Fruit fly (Drosophila melanogaster) whole organism, adult: ENCODE measurements around the gene CG13068.

Experiments used
- CG11617 ChIP-seq: fragments of 200-800 bp; sonication (Bioruptor generic); optimal IDR thresholded peaks from 2 replicates; lab custom pipeline; 2017; ENCODE audit warnings: mild to moderate bottlenecking, missing biosample characterization, missing genetic modification reagents, missing genetic modification characterization
- CG12768 ChIP-seq: fragments of 200-800 bp; sonication (Bioruptor generic); optimal IDR thresholded peaks from 2 replicates; lab custom pipeline; 2017; ENCODE audit warnings: missing biosample characterization, missing genetic modification characterization, mild to moderate bottlenecking, moderate library complexity, missing genetic modification reagents
- CG14711 ChIP-seq: fragments of 200-800 bp; sonication (Bioruptor generic); optimal IDR thresholded peaks from 2 replicates; lab custom pipeline; 2018; ENCODE audit warnings: missing biosample characterization, mild to moderate bottlenecking, missing genetic modification characterization, moderate library complexity
- CG1620 ChIP-seq: fragments of 200-800 bp; sonication (Bioruptor generic); optimal IDR thresholded peaks from 2 replicates; lab custom pipeline; 2016; ENCODE audit warnings: missing biosample characterization, missing genetic modification characterization
- CG33017 ChIP-seq: fragments of 200-800 bp; sonication (Bioruptor generic); optimal IDR thresholded peaks from 2 replicates; lab custom pipeline; 2018; ENCODE audit warnings: missing biosample characterization, mild to moderate bottlenecking, missing genetic modification characterization, moderate library complexity
- CG5204 ChIP-seq: fragments of 200-800 bp; sonication (Bioruptor generic); optimal IDR thresholded peaks from 2 replicates; lab custom pipeline; 2016; ENCODE audit warnings: missing biosample characterization, missing genetic modification characterization
- CG7045 ChIP-seq: fragments of 200-800 bp; sonication (Bioruptor generic); optimal IDR thresholded peaks from 2 replicates; lab custom pipeline; 2017; ENCODE audit warnings: missing biosample characterization, mild to moderate bottlenecking, missing genetic modification characterization
- CG7101 ChIP-seq: fragments of 200-800 bp; sonication (Bioruptor generic); optimal IDR thresholded peaks from 2 replicates; lab custom pipeline; 2018; ENCODE audit warnings: missing biosample characterization, mild to moderate bottlenecking, missing genetic modification characterization, moderate library complexity
- Clk ChIP-seq: fragments of 200-800 bp; sonication (Bioruptor generic); optimal IDR thresholded peaks from 2 replicates; lab custom pipeline; 2017; ENCODE audit warnings: missing biosample characterization, missing genetic modification characterization
- Crg-1 ChIP-seq: fragments of 200-800 bp; sonication (Bioruptor generic); optimal IDR thresholded peaks from 2 replicates; lab custom pipeline; 2016; ENCODE audit warnings: missing biosample characterization, missing genetic modification characterization
- Hr96 ChIP-seq: fragments of 200-800 bp; sonication (Bioruptor generic); optimal IDR thresholded peaks from 2 replicates; lab custom pipeline; 2016; ENCODE audit warnings: missing biosample characterization, missing genetic modification characterization
- Mnt ChIP-seq: fragments of 200-800 bp; sonication (Bioruptor generic); optimal IDR thresholded peaks from 2 replicates; lab custom pipeline; 2016; ENCODE audit warnings: missing biosample characterization, mild to moderate bottlenecking, missing genetic modification characterization
- bab1 ChIP-seq: fragments of 200-800 bp; sonication (Bioruptor generic); optimal IDR thresholded peaks from 3 replicates; lab custom pipeline; 2019; ENCODE audit warnings: missing biosample characterization, mild to moderate bottlenecking, missing genetic modification characterization, moderate library complexity
- cic ChIP-seq: fragments of 200-800 bp; sonication (Bioruptor generic); optimal IDR thresholded peaks from 2 replicates; lab custom pipeline; 2017; ENCODE audit warnings: missing biosample characterization, mild to moderate bottlenecking, missing genetic modification characterization, moderate library complexity
- cnc ChIP-seq, 2 experiments: fragments of >200 bp; optimal IDR thresholded peaks; 2 replicates each; lab custom pipeline; 2017
- kay ChIP-seq: fragments of 200-800 bp; sonication (Bioruptor generic); peaks from one replicate; lab custom pipeline; 2016; ENCODE audit warnings: missing biosample characterization, missing genetic modification characterization, borderline replicate concordance
- ovo ChIP-seq: fragments of 200-800 bp; sonication (Bioruptor generic); optimal IDR thresholded peaks from 2 replicates; lab custom pipeline; 2016; ENCODE audit warnings: missing biosample characterization, missing genetic modification characterization
- pad ChIP-seq: fragments of 200-800 bp; sonication (Bioruptor generic); optimal IDR thresholded peaks from 3 replicates; lab custom pipeline; 2017; ENCODE audit warnings: missing biosample characterization, missing genetic modification characterization, mild to moderate bottlenecking, moderate library complexity, missing genetic modification reagents
- tj ChIP-seq: fragments of 200-800 bp; sonication (Bioruptor generic); optimal IDR thresholded peaks from 3 replicates; lab custom pipeline; 2017; ENCODE audit warnings: missing biosample characterization, mild to moderate bottlenecking, missing genetic modification characterization, moderate library complexity
- toe ChIP-seq: fragments of 200-800 bp; sonication (Bioruptor generic); optimal IDR thresholded peaks from 2 replicates; lab custom pipeline; 2016; ENCODE audit warnings: missing biosample characterization, missing genetic modification characterization

CG13068 gene

DNA sequence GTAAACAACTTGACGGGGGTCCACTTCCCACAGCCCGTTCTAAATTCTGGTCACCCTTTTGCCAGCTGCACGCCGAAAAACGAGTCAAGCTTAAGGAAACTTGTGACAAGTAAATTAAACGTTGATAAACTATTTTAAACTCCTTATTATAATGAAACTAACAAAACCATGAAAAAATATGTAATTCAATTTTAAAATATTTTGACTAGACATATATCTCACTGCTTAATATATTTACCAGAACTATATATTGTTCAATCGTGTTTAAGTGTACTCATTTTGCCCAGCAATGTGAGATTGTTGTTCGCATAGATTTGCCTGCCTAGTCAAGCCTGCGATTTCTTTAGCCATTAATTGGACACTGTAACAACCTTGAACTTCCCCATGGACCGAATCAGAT lies 9.6 kb upstream of the CG13068 start, which contains the start of gene CG13053:
CG13053 (minus strand) TSS at position 171 of the 400 bp plus-strand sequence.
- TF ChIP-seq pad (GFP tag; lab: Kevin White, UChicago) (no peak), Crg-1 (no peak), bab1 (no peak)

DNA sequence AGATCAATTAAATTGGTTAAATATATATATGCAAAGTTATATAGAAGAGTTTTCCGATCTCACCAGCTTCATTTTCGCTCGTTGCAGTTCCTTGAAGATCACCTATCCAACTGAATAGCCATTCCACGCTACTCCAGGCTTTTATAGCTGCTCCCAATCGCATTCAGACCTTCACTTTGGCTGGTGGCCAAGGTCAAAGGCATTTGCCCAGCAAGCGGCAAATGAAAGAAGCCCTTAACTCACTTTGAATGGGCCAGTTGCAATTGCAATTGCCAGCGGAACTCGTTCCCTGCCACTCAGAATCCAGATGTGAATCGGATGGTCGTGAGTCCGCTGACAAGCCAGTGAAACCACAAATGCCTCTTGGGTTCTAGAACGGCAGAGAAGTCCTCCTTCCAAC lies 7.7 kb upstream of the CG13068 start, which contains the start of gene CG34247:
CG34247 (minus strand) TSS at position 101 of the 400 bp plus-strand sequence.
- TF ChIP-seq CG5204 (GFP tag; lab: Kevin White, UChicago) (no peak), Clk (GFP tag; lab: Kevin White, UChicago) (no peak), cnc (optimal IDR thresholded peaks at IDR 0.05; lab: Kevin White, UChicago) (no peak), Hr96 (GFP tag; lab: Kevin White, UChicago) (no peak), cic (GFP tag; lab: Kevin White, UChicago) (no peak), CG33017 (tag; lab: Kevin White, UChicago) (no peak)

DNA sequence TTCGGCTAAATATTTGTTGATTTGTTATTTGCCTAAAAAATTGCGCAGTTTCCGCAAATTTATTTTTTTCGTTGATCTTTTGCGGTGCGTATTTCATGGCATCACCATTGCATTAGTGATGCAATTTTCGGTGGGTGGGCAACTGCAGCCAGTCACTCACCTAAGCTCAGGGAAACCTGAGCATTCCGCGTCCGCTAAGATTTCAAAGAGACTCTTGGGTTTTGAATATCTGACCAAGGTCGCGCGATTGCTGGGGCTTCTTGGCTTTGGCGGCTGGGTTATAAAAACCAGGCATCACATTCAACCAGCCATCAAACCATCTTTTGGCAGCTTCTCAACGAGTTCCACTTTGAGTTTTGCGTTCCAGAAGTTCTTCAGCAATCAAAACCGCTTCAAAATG lies 6.8 kb upstream of the CG13068 start, which contains the start of gene CG13071:
CG13071 (plus strand) TSS at position 301 of the 400 bp plus-strand sequence.
- TF ChIP-seq CG7045 (GFP tag; lab: Kevin White, UChicago) (no peak), CG7101 (tag; lab: Kevin White, UChicago) (no peak), CG14711 (tag; lab: Kevin White, UChicago) (no peak)

DNA sequence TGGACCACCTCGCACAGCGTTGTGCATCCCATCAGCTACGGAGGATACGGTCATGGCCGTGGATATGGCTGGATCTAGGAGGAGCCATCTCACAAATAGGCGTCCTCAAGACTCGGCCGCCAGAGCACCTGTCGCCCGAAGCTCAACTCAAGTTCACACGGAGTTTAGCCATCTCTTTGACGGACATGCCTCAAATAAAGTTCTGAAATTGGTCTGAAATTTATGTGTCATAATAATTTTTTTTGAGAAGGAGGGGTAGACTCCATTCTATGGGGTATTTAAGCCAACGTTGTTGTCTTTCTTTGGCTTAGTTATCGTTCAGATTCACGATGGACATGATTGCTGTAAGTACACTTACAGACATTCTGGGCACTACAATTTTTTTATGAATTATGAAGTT lies 6.1 kb upstream of the CG13068 start, which contains the start of gene CG13070:
CG13070 (plus strand) TSS at position 301 of the 400 bp plus-strand sequence.
- no peak for TF ChIP-seq kay (GFP tag; lab: Kevin White, UChicago)
- no peak for TF ChIP-seq pad (GFP tag; lab: Kevin White, UChicago)
- no peak for TF ChIP-seq Mnt
- TF ChIP-seq bab1 = no peak
- TF ChIP-seq CG5204 (GFP tag; lab: Kevin White, UChicago) = no peak
- no peak for TF ChIP-seq Crg-1
- TF ChIP-seq Hr96 (GFP tag; lab: Kevin White, UChicago) = no peak
- TF ChIP-seq CG1620 = no peak
- TF ChIP-seq CG33017 (tag; lab: Kevin White, UChicago) = no peak
- no peak for TF ChIP-seq cic (GFP tag; lab: Kevin White, UChicago)
- TF ChIP-seq ovo (GFP tag; lab: Kevin White, UChicago) = no peak
- no peak for TF ChIP-seq toe
- TF ChIP-seq CG7101 (tag; lab: Kevin White, UChicago) = no peak
- TF ChIP-seq tj = no peak
- no peak for TF ChIP-seq cnc (optimal IDR thresholded peaks at IDR 0.05; lab: Kevin White, UChicago)
- TF ChIP-seq CG7045 (GFP tag; lab: Kevin White, UChicago) = no peak
- TF ChIP-seq CG11617 (GFP tag; lab: Kevin White, UChicago) = no peak
- TF ChIP-seq CG14711 (tag; lab: Kevin White, UChicago) = no peak
- TF ChIP-seq Clk (GFP tag; lab: Kevin White, UChicago) = no peak
- no peak for TF ChIP-seq CG12768 (GFP tag; lab: Kevin White, UChicago)

DNA sequence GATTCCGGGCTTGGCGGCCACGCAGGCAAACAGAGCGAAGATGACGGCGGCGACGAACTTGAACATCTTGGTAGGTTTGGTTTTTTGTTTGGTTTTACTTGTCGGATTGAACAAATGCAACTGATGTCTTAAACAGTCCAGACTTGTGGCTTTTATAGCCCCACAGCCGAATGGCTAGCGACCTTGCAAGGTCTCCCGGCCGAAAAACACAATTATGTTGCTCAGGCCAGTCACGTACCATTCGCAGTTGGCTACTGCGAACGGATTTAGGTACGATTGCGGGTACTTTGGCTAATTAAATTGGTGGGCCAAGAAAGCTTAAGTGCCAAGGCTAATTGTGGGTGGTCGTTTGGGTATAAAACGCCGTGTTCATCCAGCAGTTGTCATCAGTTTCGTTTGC lies 4.2 kb upstream of the CG13068 start, which contains the start of the genes CG13051 and CG13069:
CG13051 (minus strand) TSS at position 101 of the 400 bp plus-strand sequence.
CG13069 (plus strand) TSS at position 386 of the 400 bp plus-strand sequence.
- TF ChIP-seq kay (GFP tag; lab: Kevin White, UChicago) (no peak), CG33017 (tag; lab: Kevin White, UChicago) (no peak)

DNA sequence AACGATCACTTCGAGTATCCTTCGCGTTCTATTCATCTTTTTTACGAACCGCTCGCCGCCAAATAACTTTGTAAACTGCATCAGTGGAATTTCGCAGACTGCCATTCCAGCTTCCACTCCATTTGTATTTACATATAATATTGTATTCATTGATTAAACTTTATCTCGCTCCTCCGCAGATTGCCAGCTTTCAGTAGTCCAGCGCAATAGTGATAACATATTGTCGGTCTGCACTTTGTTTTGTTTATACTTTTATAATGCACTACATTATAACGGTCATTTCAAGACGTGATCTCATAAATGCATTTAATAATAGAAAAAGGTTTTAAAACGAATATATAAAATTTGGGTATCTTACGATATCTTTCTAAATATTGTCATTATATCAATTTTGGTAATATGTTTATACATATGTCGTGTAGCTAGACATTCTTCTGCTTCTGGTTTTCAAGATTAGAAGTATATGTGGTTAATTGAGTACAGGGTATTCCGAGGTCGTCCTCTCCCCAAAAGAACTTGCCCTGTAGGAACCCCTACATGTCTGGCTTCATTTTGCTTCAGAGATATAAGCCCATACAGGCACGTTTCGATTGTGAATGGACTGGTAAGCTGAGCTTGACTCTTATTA lies 972 bp upstream of the CG13068 start, which contains the start of gene CG4950:
CG4950 (minus strand) TSS at position 51 of the 628 bp plus-strand sequence.
- TF ChIP-seq CG14711 (tag; lab: Kevin White, UChicago) (no peak), Hr96 (GFP tag; lab: Kevin White, UChicago) (no peak), Crg-1 (no peak), pad (GFP tag; lab: Kevin White, UChicago) (no peak), toe (no peak), cic (GFP tag; lab: Kevin White, UChicago) (no peak), CG5204 (GFP tag; lab: Kevin White, UChicago) (no peak), ovo (GFP tag; lab: Kevin White, UChicago) (no peak), CG33017 (tag; lab: Kevin White, UChicago) (no peak), CG7045 (GFP tag; lab: Kevin White, UChicago) (no peak), kay (GFP tag; lab: Kevin White, UChicago) (no peak), Mnt (no peak), bab1 (no peak), CG7101 (tag; lab: Kevin White, UChicago) (no peak), Clk (GFP tag; lab: Kevin White, UChicago) (no peak), cnc (optimal IDR thresholded peaks at IDR 0.05; lab: Kevin White, UChicago) (no peak), CG12768 (GFP tag; lab: Kevin White, UChicago) (no peak), CG11617 (GFP tag; lab: Kevin White, UChicago) (no peak)

DNA sequence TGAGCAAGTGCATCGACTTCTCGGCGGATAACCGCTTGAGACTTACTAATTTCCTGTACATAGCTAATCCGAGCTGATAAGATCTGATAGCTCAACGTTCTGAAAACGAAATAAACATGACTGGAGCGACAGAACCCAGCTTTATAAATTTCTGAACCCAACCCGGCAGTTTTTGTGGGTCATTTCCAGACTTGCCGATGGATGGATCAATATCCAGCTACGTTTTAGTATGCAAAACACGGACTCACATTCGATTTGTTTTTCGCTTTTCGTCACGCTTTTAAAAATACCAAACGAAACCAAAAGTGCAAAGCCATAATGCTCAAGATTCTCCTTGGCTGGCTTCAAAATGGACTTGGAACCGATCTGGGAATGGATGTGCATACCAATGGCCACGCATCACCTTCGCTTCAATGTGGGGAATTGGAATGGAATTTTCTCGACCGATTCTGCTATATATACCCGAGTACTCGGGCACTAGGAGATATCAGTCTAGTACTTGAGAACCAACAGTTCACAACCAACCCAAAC lies 1.7 kb downstream of the CG13068 start, which contains the start of the genes CG34248 and CG13067:
CG34248 (minus strand) TSS at position 101 of the 531 bp plus-strand sequence.
CG13067 (plus strand) TSS at position 481 of the 531 bp plus-strand sequence.
- TF ChIP-seq CG7101 (tag; lab: Kevin White, UChicago) = no peak
- no peak for TF ChIP-seq Mnt
- TF ChIP-seq CG1620 = no peak
- TF ChIP-seq CG14711 (tag; lab: Kevin White, UChicago) = no peak
- TF ChIP-seq toe = no peak
- no peak for TF ChIP-seq Hr96 (GFP tag; lab: Kevin White, UChicago)
- no peak for TF ChIP-seq kay (GFP tag; lab: Kevin White, UChicago)
- no peak for TF ChIP-seq CG7045 (GFP tag; lab: Kevin White, UChicago)
- TF ChIP-seq CG33017 (tag; lab: Kevin White, UChicago) = no peak
- no peak for TF ChIP-seq Clk (GFP tag; lab: Kevin White, UChicago)
- TF ChIP-seq cnc (optimal IDR thresholded peaks at IDR 0.05; lab: Kevin White, UChicago) = no peak
- TF ChIP-seq ovo (GFP tag; lab: Kevin White, UChicago) = no peak
- no peak for TF ChIP-seq pad (GFP tag; lab: Kevin White, UChicago)
- no peak for TF ChIP-seq Crg-1
